Fruit fly (Drosophila melanogaster): ENCODE results near the gene CG31220.
A peak's percentile ranks its signal among the peaks of the same experiment; 100 is the strongest.

Gene CG31220

DNA sequence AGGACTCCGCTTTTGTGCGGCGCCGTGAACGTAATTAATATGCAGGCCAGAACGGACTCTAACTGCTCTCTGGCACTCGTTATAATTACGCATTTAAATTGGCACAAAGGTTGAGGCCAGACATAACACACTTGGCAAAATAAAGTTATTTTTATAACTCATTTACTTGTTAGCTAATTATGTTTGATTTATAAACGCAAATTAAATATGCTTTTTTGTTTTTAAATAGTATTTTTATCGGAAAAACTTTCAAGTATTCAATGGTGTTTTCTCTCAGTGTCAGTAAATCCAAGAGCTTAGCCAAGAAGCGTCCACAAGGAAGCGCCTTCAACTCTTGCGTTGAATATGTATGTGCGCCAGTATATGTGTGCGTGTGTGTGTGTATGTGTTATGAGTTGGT is 24.6 kb downstream of the CG31220 start (continued):
- peak; percentile 31 for TF ChIP-seq Meics (GFP tag; optimal IDR thresholded peaks at IDR 0.05)
- TF ChIP-seq scrt (GFP tag; optimal IDR thresholded peaks at IDR 0.05): no peak
- 0 out of 2 replicates have a peak, but pooled peaks have one; percentile 4 for TF ChIP-seq Ada2b (GFP tag; IDR thresholded peaks at IDR 0.05)
- TF ChIP-seq E2f2 (GFP tag; IDR thresholded peaks at IDR 0.05): no peak
- TF ChIP-seq CG11696 (GFP tag; IDR thresholded peaks at IDR 0.05): no peak
- TF ChIP-seq luna (GFP tag; optimal IDR thresholded peaks at IDR 0.05): no peak
- TF ChIP-seq Sox102F (GFP tag; optimal IDR thresholded peaks at IDR 0.05): peak; percentile 8
- peak; percentile 21; the same call in 1 of the 2 replicates for TF ChIP-seq lmd (GFP tag; IDR thresholded peaks at IDR 0.05)
- TF ChIP-seq CG14050 (GFP tag; IDR thresholded peaks at IDR 0.05): no peak
- TF ChIP-seq CG12769 (tag; optimal IDR thresholded peaks at IDR 0.05): no peak
- TF ChIP-seq CG4404 (GFP tag; IDR thresholded peaks at IDR 0.05): no peak
- TF ChIP-seq Fer2 (tag; optimal IDR thresholded peaks at IDR 0.05): no peak
- peak; percentile 20; the same call in 1 of the 2 replicates for TF ChIP-seq CG9932 (GFP tag; IDR thresholded peaks at IDR 0.05)
- TF ChIP-seq CG15011 (GFP tag; optimal IDR thresholded peaks at IDR 0.05): no peak
- TF ChIP-seq Hey (tag; optimal IDR thresholded peaks at IDR 0.05): no peak
- TF ChIP-seq CG17359 (tag; optimal IDR thresholded peaks at IDR 0.05): peak; percentile 10
- no peak for TF ChIP-seq CG33557 (GFP tag; optimal IDR thresholded peaks at IDR 0.05)
- TF ChIP-seq PHDP (tag; optimal IDR thresholded peaks at IDR 0.05): peak; percentile 5
- TF ChIP-seq CG4707 (GFP tag; optimal IDR thresholded peaks at IDR 0.05): no peak

DNA sequence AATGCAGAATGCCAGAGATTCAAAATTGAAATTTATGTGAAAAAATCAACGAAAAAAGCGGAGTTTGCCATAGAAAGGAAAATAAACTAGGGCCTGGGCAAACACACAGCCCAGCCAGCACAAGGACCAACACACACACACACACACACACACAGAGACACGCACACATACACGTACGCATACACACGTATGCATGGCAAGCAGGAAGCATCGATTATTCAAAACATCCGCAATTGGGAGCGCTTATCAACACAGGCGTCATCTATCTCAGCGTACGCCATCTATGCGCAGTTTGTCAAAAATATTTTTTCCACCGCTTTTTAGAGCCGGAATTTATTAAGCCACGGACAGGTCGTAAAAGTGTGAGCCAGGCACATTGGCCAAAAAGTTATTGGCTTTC is 31.5 kb downstream of the CG31220 start:
- TF ChIP-seq CTCF (GFP tag; optimal IDR thresholded peaks at IDR 0.05) (peak; percentile 76), NC2α (GFP tag; optimal IDR thresholded peaks at IDR 0.05) (no peak), CG17829 (tag; optimal IDR thresholded peaks at IDR 0.05) (no peak), onecut (GFP tag; IDR thresholded peaks at IDR 0.05) (peak; percentile 74), CG6689 (GFP tag; IDR thresholded peaks at IDR 0.05) (no peak), CG7357 (GFP tag; IDR thresholded peaks at IDR 0.05) (no peak), fd3F (GFP tag; optimal IDR thresholded peaks at IDR 0.05) (no peak), CG8924 (tag; optimal IDR thresholded peaks at IDR 0.05) (no peak), CkIIα-i1 (GFP tag; IDR thresholded peaks at IDR 0.05) (no peak), Xrp1 (GFP tag; IDR thresholded peaks at IDR 0.05) (no peak), Ets65A (GFP tag) (peak; percentile 68), CG12659 (GFP tag; optimal IDR thresholded peaks at IDR 0.05) (no peak)

DNA sequence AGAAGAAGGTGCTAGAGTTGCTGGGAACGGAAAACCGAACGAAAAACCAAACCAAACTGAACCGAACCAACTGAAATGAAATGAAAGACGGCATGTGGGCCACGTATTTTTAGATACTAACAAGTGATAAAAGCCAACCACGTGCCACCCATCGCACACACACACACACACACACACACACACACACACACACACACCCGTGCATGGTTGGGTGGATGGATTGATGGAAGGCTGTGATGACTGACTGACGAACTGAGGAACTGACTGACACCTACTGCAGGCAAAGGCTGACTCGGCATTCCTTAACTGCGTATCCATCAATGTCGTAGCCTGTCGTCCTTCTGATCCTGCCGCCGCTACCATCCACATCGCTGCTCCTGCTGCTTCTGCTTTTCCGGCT is 34.1 kb downstream of the CG31220 start:
- peak; percentile 95 for TF ChIP-seq CG8281 (tag; optimal IDR thresholded peaks at IDR 0.05)
- no peak for TF ChIP-seq CG14014 (GFP tag; IDR thresholded peaks at IDR 0.05)
- no peak for TF ChIP-seq CG13624 (GFP tag; optimal IDR thresholded peaks at IDR 0.05)
- TF ChIP-seq CG12104 (GFP tag; optimal IDR thresholded peaks at IDR 0.05): no peak
